Fruit fly (Drosophila melanogaster) whole organism, embryonic: ENCODE measurements around the gene CG16853.
A peak's percentile ranks its signal among the peaks of the same experiment; 100 is the strongest.

ENCODE experiments used
- Atf3 ChIP-seq: fragments of 200-800 bp; sonication (Bioruptor generic); optimal IDR thresholded peaks from 3 replicates; lab custom pipeline; 2016; ENCODE audit warnings: missing biosample characterization, missing genetic modification characterization
- CG10209 ChIP-seq: fragments of 200-800 bp; sonication (Bioruptor generic); optimal IDR thresholded peaks from 3 replicates; lab custom pipeline; 2017; ENCODE audit warnings: missing biosample characterization, mild to moderate bottlenecking, missing genetic modification characterization, missing genetic modification reagents
- CG10462 ChIP-seq: fragments of 200-800 bp; sonication (Bioruptor generic); optimal IDR thresholded peaks from 2 replicates; lab custom pipeline; 2016; ENCODE audit warnings: missing biosample characterization, missing genetic modification characterization
- CG11247 ChIP-seq: fragments of 200-800 bp; sonication (Bioruptor generic); IDR thresholded peaks from 2 replicates; pipeline ENCODE4 v1.3.6; 2022; ENCODE audit warnings: missing biosample characterization, missing genetic modification characterization
- CG12299 ChIP-seq: fragments of 200-800 bp; sonication (Bioruptor generic); optimal IDR thresholded peaks from 2 replicates; lab custom pipeline; 2018; ENCODE audit warnings: missing biosample characterization, mild to moderate bottlenecking, missing genetic modification characterization
- CG17912 ChIP-seq: fragments of 200-800 bp; sonication (Bioruptor generic); optimal IDR thresholded peaks from 2 replicates; lab custom pipeline; 2018; ENCODE audit warnings: missing biosample characterization, mild to moderate bottlenecking, missing genetic modification characterization
- CG2199 ChIP-seq: fragments of 200-800 bp; sonication (Bioruptor generic); IDR thresholded peaks from 3 replicates; pipeline ENCODE4 v1.3.6; 2022; ENCODE audit warnings: missing biosample characterization, missing genetic modification characterization
- CG2202 ChIP-seq: fragments of 200-800 bp; sonication (Bioruptor generic); optimal IDR thresholded peaks from 2 replicates; lab custom pipeline; 2018; ENCODE audit warnings: missing biosample characterization, mild to moderate bottlenecking, missing genetic modification characterization
- CG2889 ChIP-seq: fragments of 200-800 bp; sonication (Bioruptor generic); IDR thresholded peaks from 3 replicates; pipeline ENCODE4 v1.3.6; 2022; ENCODE audit warnings: missing biosample characterization, missing genetic modification characterization
- CG30403 ChIP-seq: fragments of 200-800 bp; sonication (Bioruptor generic); optimal IDR thresholded peaks from 3 replicates; lab custom pipeline; 2016; ENCODE audit warnings: missing biosample characterization, missing genetic modification characterization
- CG32532 ChIP-seq: fragments of 200-800 bp; sonication (Bioruptor generic); IDR thresholded peaks from 2 replicates; pipeline ENCODE4 v1.3.6; 2022; ENCODE audit warnings: missing biosample characterization, missing genetic modification characterization
- CG33213 ChIP-seq: fragments of 200-800 bp; sonication (Bioruptor generic); optimal IDR thresholded peaks from 3 replicates; lab custom pipeline; 2016; ENCODE audit warnings: missing biosample characterization, missing genetic modification characterization
- CG4328 ChIP-seq: fragments of 200-800 bp; sonication (Bioruptor generic); optimal IDR thresholded peaks from 3 replicates; lab custom pipeline; 2017; ENCODE audit warnings: missing biosample characterization, missing genetic modification reagents, missing genetic modification characterization
- CG4360 ChIP-seq: fragments of 200-800 bp; sonication (Bioruptor generic); IDR thresholded peaks from 2 replicates; pipeline ENCODE4 v1.3.6; 2022; ENCODE audit warnings: missing biosample characterization, missing genetic modification characterization
- CG5245 ChIP-seq: fragments of 200-800 bp; sonication (Bioruptor generic); optimal IDR thresholded peaks from 3 replicates; lab custom pipeline; 2016; ENCODE audit warnings: missing biosample characterization, missing genetic modification characterization
- CG8944 ChIP-seq: fragments of 200-800 bp; sonication (Bioruptor generic); optimal IDR thresholded peaks from 3 replicates; lab custom pipeline; 2016; ENCODE audit warnings: missing biosample characterization, missing genetic modification characterization
- CG9437 ChIP-seq: fragments of 200-800 bp; sonication (Bioruptor generic); optimal IDR thresholded peaks from 2 replicates; lab custom pipeline; 2018; ENCODE audit warnings: missing biosample characterization, mild to moderate bottlenecking, missing genetic modification characterization
- Deaf1 ChIP-seq: fragments of 200-800 bp; optimal IDR thresholded peaks from 3 replicates; lab custom pipeline; 2019; ENCODE audit warnings: missing biosample characterization, mild to moderate bottlenecking, missing genetic modification characterization, moderate library complexity
- Dll ChIP-seq: fragments of 200-800 bp; sonication (Bioruptor generic); IDR thresholded peaks from 4 replicates; pipeline ENCODE4 v1.3.6; 2022; ENCODE audit warnings: missing biosample characterization, missing genetic modification characterization; ENCODE audit not compliant: partially characterized antibody
- E2f2 ChIP-seq: fragments of 200-800 bp; sonication (Bioruptor generic); IDR thresholded peaks from 2 replicates; pipeline ENCODE4 v1.3.6; 2022; ENCODE audit warnings: missing biosample characterization, missing genetic modification characterization
- Elba2 ChIP-seq: fragments of 200-800 bp; sonication (Bioruptor generic); optimal IDR thresholded peaks from 3 replicates; lab custom pipeline; 2016; ENCODE audit warnings: missing biosample characterization, missing genetic modification characterization
- HHEX ChIP-seq: fragments of 200-800 bp; sonication (Bioruptor generic); optimal IDR thresholded peaks from 3 replicates; lab custom pipeline; 2017; ENCODE audit warnings: missing biosample characterization, mild to moderate bottlenecking, missing genetic modification characterization, missing genetic modification reagents
- HLH3B ChIP-seq: fragments of 200-800 bp; sonication (Bioruptor generic); IDR thresholded peaks from 2 replicates; pipeline ENCODE4 v1.3.6; 2022; ENCODE audit warnings: missing biosample characterization, missing genetic modification characterization
- Hmr ChIP-seq: fragments of 200-800 bp; sonication (Bioruptor generic); optimal IDR thresholded peaks from 3 replicates; lab custom pipeline; 2017; ENCODE audit warnings: mild to moderate bottlenecking, missing biosample characterization, missing genetic modification reagents, missing genetic modification characterization
- Hmx ChIP-seq: fragments of 200-800 bp; sonication (Bioruptor generic); optimal IDR thresholded peaks from 2 replicates; lab custom pipeline; 2016; ENCODE audit warnings: missing biosample characterization, missing genetic modification characterization
- Kr ChIP-seq: fragments of 200-800 bp; sonication (Bioruptor generic); optimal IDR thresholded peaks from 2 replicates; lab custom pipeline; 2017; ENCODE audit warnings: missing biosample characterization, mild to moderate bottlenecking, missing genetic modification characterization
- MESR4 ChIP-seq: fragments of 200-800 bp; sonication (Bioruptor generic); optimal IDR thresholded peaks from 2 replicates; lab custom pipeline; 2018; ENCODE audit warnings: missing biosample characterization, mild to moderate bottlenecking, missing genetic modification characterization, moderate library complexity
- MTF-1 ChIP-seq: fragments of 200-800 bp; sonication (Bioruptor generic); optimal IDR thresholded peaks from 2 replicates; lab custom pipeline; 2018; ENCODE audit warnings: missing biosample characterization, mild to moderate bottlenecking, missing genetic modification characterization, borderline replicate concordance
- Med ChIP-seq: fragments of 200-800 bp; sonication (Bioruptor generic); peaks from one replicate; lab custom pipeline; 2016; ENCODE audit warnings: missing biosample characterization, missing genetic modification characterization, mild to moderate bottlenecking, inconsistent platforms, moderate library complexity
- Mrtf ChIP-seq: fragments of 200-800 bp; sonication (Bioruptor generic); IDR thresholded peaks from 3 replicates; pipeline ENCODE4 v1.3.6; 2022; ENCODE audit warnings: missing biosample characterization, missing genetic modification characterization
- NFAT ChIP-seq: fragments of 200-800 bp; sonication (Bioruptor generic); IDR thresholded peaks from 2 replicates; pipeline ENCODE4 v1.3.6; 2022; ENCODE audit warnings: missing biosample characterization, missing genetic modification characterization
- Optix ChIP-seq: fragments of 200-800 bp; sonication (Bioruptor generic); IDR thresholded peaks from 3 replicates; pipeline ENCODE4 v1.3.6; 2022; ENCODE audit warnings: missing biosample characterization, missing genetic modification characterization
- YL-1 ChIP-seq: fragments of 200-800 bp; sonication (Bioruptor generic); optimal IDR thresholded peaks from 3 replicates; lab custom pipeline; 2017; ENCODE audit warnings: missing biosample characterization, mild to moderate bottlenecking, missing genetic modification characterization
- aop ChIP-seq: fragments of 200-800 bp; sonication (Bioruptor generic); IDR thresholded peaks from 2 replicates; pipeline ENCODE4 v1.3.6; 2022; ENCODE audit warnings: missing biosample characterization, missing genetic modification characterization
- chm ChIP-seq: fragments of 200-800 bp; sonication (Bioruptor generic); IDR thresholded peaks from 2 replicates; pipeline ENCODE4 v1.3.6; 2022; ENCODE audit warnings: missing biosample characterization, missing genetic modification characterization
- dm ChIP-seq: fragments of 200-800 bp; sonication (Bioruptor generic); optimal IDR thresholded peaks from 3 replicates; lab custom pipeline; 2016; ENCODE audit warnings: missing biosample characterization, missing genetic modification characterization
- fd102C ChIP-seq: fragments of 200-800 bp; sonication (Bioruptor generic); optimal IDR thresholded peaks from 2 replicates; lab custom pipeline; 2018; ENCODE audit warnings: missing biosample characterization, mild to moderate bottlenecking, missing genetic modification characterization, moderate library complexity
- fd3F ChIP-seq: fragments of 200-800 bp; sonication (Bioruptor generic); optimal IDR thresholded peaks from 2 replicates; lab custom pipeline; 2018; ENCODE audit warnings: missing biosample characterization, mild to moderate bottlenecking, missing genetic modification characterization, moderate library complexity
- grau ChIP-seq: fragments of 200-800 bp; optimal IDR thresholded peaks from 3 replicates; lab custom pipeline; 2019; ENCODE audit warnings: missing biosample characterization, mild to moderate bottlenecking, missing genetic modification characterization, moderate library complexity
- hkb ChIP-seq, 2 experiments: fragments of 200-800 bp in 1 of 2; fragments of >200 bp in 1 of 2; sonication (Bioruptor generic) in 1 of 2; IDR thresholded peaks in 1 of 2; optimal IDR thresholded peaks in 1 of 2; 2 replicates each; pipeline versions ENCODE4 v1.3.6 to Lab custom; 2017 to 2022; ENCODE audit warnings: missing biosample characterization in 1 of 2, missing genetic modification characterization in 1 of 2
- klu ChIP-seq: fragments of 200-800 bp; sonication (Bioruptor generic); IDR thresholded peaks from 2 replicates; pipeline ENCODE4 v1.3.6; 2022; ENCODE audit warnings: missing biosample characterization, missing genetic modification characterization
- pho ChIP-seq: fragments of 200-800 bp; sonication (Bioruptor generic); optimal IDR thresholded peaks from 2 replicates; lab custom pipeline; 2016; ENCODE audit warnings: missing biosample characterization, missing genetic modification characterization
- pum ChIP-seq: fragments of 200-800 bp; sonication (Bioruptor generic); optimal IDR thresholded peaks from 2 replicates; lab custom pipeline; 2016; ENCODE audit warnings: missing biosample characterization, missing genetic modification characterization
- salm ChIP-seq: fragments of 200-800 bp; sonication (Bioruptor generic); optimal IDR thresholded peaks from 2 replicates; lab custom pipeline; 2018; ENCODE audit warnings: missing biosample characterization, mild to moderate bottlenecking, missing genetic modification characterization
- seq ChIP-seq: fragments of 200-800 bp; sonication (Bioruptor generic); IDR thresholded peaks from 2 replicates; pipeline ENCODE4 v1.3.6; 2022; ENCODE audit warnings: missing biosample characterization, missing genetic modification characterization
- sisA ChIP-seq: fragments of 200-800 bp; sonication (Bioruptor generic); IDR thresholded peaks from 2 replicates; pipeline ENCODE4 v1.3.6; 2022; ENCODE audit warnings: missing biosample characterization, missing genetic modification characterization
- trem ChIP-seq: fragments of 200-800 bp; optimal IDR thresholded peaks from 3 replicates; lab custom pipeline; 2019; ENCODE audit warnings: missing biosample characterization, mild to moderate bottlenecking, missing genetic modification characterization, moderate library complexity
- ttk ChIP-seq: fragments of 200-800 bp; sonication (Bioruptor generic); IDR thresholded peaks from 2 replicates; pipeline ENCODE4 v2.1.2; 2022; ENCODE audit warnings: missing biosample characterization, missing genetic modification characterization
- twi ChIP-seq: fragments of 200-800 bp; optimal IDR thresholded peaks from 2 replicates; lab custom pipeline; 2019; ENCODE audit warnings: missing biosample characterization, mild to moderate bottlenecking, missing genetic modification characterization, moderate library complexity
- tx ChIP-seq: fragments of 200-800 bp; sonication (Bioruptor generic); optimal IDR thresholded peaks from 2 replicates; lab custom pipeline; 2016; ENCODE audit warnings: missing biosample characterization, missing genetic modification characterization

CG16853 gene

DNA sequence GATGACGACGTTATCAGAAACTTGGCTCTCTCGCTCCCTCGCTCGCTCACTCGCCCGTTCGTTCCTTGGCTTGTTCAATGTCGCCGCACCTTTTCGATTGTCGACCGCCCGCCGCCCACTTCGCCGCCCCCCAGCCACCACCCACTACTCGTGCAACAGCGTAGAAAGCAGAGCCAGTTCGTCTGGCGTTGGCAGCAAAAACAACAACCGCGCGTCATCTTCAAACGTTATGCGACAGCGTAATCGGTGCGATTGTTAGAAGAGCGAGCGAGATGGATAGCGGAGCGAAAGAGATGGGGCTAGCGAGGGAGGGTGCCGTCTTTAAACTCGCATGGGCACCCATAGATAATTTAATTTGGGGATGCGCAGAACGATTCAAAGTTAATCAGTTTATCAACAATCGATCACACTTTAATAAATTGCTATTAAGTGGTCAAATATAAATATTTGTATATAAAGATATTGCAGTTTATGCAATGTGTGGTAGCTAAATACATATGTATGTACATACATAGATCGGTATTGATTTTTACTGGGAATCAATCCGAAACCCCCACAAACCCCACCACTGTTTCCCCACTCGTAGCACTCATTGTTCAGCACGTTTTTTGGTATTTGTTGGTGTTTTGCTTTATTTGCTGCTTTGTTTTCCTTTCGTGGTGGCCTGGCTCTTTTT, 27.7 kb upstream of the CG16853 start (continued):
- TF ChIP-seq CG2202 (no peak), pum (GFP tag; lab: Kevin White, UChicago) (no peak), CG2199 (GFP tag; lab: Robert Waterston, UW) (no peak), YL-1 (GFP tag; lab: Kevin White, UChicago) (no peak), NFAT (GFP tag; lab: Robert Waterston, UW) (peak; percentile 54; the same call in 1 of the 2 replicates), Dll (GFP tag; lab: Robert Waterston, UW) (no peak), MTF-1 (GFP tag; lab: Kevin White, UChicago) (no peak), Elba2 (GFP tag; lab: Kevin White, UChicago) (no peak), hkb (optimal IDR thresholded peaks at IDR 0.05; lab: Kevin White, UChicago) (no peak), hkb (GFP tag; IDR thresholded peaks at IDR 0.05; lab: Robert Waterston, UW) (peak; percentile 12; the same call in 1 of the 2 replicates), CG5245 (GFP tag; lab: Kevin White, UChicago) (no peak), chm (GFP tag; lab: Robert Waterston, UW) (0 out of 2 replicates have a peak, but pooled peaks have one; percentile 38), fd3F (peak; percentile 59), trem (tag; lab: Kevin White, UChicago) (no peak), dm (GFP tag; lab: Kevin White, UChicago) (no peak), CG9437 (peak; percentile 57), grau (tag; lab: Kevin White, UChicago) (peak; percentile 74), CG8944 (no peak), CG4328 (GFP tag; lab: Kevin White, UChicago) (peak; percentile 54), CG4360 (GFP tag; lab: Robert Waterston, UW) (no peak), salm (tag; lab: Kevin White, UChicago) (peak; percentile 51), twi (no peak), aop (GFP tag; lab: Robert Waterston, UW) (no peak), Deaf1 (tag; lab: Kevin White, UChicago) (peak; percentile 73), Kr (GFP tag; lab: Kevin White, UChicago) (no peak), CG2889 (peak; percentile 58; the same call in 1 of the 3 replicates), tx (no peak), pho (peak; percentile 32), MESR4 (GFP tag; lab: Kevin White, UChicago) (no peak), CG32532 (GFP tag; lab: Robert Waterston, UW) (peak; percentile 69; the same call in 1 of the 2 replicates), Hmr (GFP tag; lab: Kevin White, UChicago) (peak; percentile 80), CG12299 (tag; lab: Kevin White, UChicago) (no peak), klu (GFP tag; lab: Robert Waterston, UW) (peak; percentile 60), E2f2 (GFP tag; lab: Robert Waterston, UW) (peak; percentile 45; the same call in 1 of the 2 replicates), CG11247 (peak; percentile 50; the same call in 1 of the 2 replicates), CG17912 (GFP tag; lab: Kevin White, UChicago) (no peak), ttk (GFP tag; lab: Robert Waterston, UW) (peak; percentile 64), HLH3B (GFP tag; lab: Robert Waterston, UW) (peak; percentile 65), CG10462 (no peak), sisA (peak; percentile 65), Med (GFP tag; lab: Kevin White, UChicago) (peak; percentile 91), seq (GFP tag; lab: Robert Waterston, UW) (peak; percentile 44; the same call in 1 of the 2 replicates), CG10209 (GFP tag; lab: Kevin White, UChicago) (peak; percentile 76), HHEX (GFP tag; lab: Kevin White, UChicago) (no peak), Mrtf (GFP tag; lab: Robert Waterston, UW) (peak; percentile 24; the same call in 2 of the 3 replicates), fd102C (no peak), CG33213 (GFP tag; lab: Kevin White, UChicago) (no peak), Hmx (no peak), Atf3 (no peak), Optix (GFP tag; lab: Robert Waterston, UW) (no peak), CG30403 (GFP tag; lab: Kevin White, UChicago) (peak; percentile 73)
